Worm (Caenorhabditis elegans): Measurements from ENCODE around the gene K08H2.5.

DNA sequence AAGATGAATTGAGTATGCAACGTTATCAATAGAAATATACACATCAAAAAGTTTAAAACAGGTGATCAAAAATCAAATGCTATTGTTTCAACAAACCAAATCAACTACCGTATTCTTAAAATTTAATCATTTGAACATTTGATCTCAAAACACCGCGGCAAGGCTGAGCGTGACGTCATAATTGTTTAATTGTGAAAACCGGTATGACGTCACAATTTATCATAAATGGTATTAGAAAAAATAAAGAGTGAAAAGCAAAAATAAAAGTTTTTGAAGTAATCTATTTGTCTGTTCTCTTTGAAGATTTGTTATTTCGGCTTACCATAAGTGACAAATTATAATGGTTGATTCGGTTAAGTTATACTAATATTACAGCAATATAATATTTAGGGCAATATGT lies 14.4 kb downstream of the K08H2.5 start:
- TF ChIP-seq unc-62 (GFP tag; optimal IDR thresholded peaks at IDR 0.05 in 1 of 2) (no peak), unc-62 (tag; optimal IDR thresholded peaks at IDR 0.05) (no peak), T20F7.1 (GFP tag; optimal IDR thresholded peaks at IDR 0.05) (no peak), lin-15B (tag; optimal IDR thresholded peaks at IDR 0.05) (no peak)

All from whole organism, L4 larva.